Fruit fly (Drosophila melanogaster) whole organism, embryonic: ENCODE data around the gene Mekk1.

Source experiments
- Aef1 ChIP-seq: fragments of 200-800 bp; sonication (Bioruptor generic); IDR thresholded peaks from 3 replicates; pipeline ENCODE4 v1.3.6; 2022; ENCODE audit warnings: missing biosample characterization, missing genetic modification characterization
- Awh ChIP-seq: fragments of 200-800 bp; sonication (Bioruptor generic); IDR thresholded peaks from 2 replicates; pipeline ENCODE4, ENCODE4 v1.3.6; 2022; ENCODE audit warnings: missing biosample characterization, missing genetic modification characterization
- Bgb ChIP-seq: fragments of 200-800 bp; sonication (Bioruptor generic); IDR thresholded peaks from 2 replicates; pipeline ENCODE4 v1.3.6; 2022; ENCODE audit warnings: missing biosample characterization, missing genetic modification characterization; ENCODE audit not compliant: partially characterized antibody
- BtbVII ChIP-seq: fragments of 200-800 bp; sonication (Bioruptor generic); optimal IDR thresholded peaks from 3 replicates; lab custom pipeline; 2017; ENCODE audit warnings: missing biosample characterization, mild to moderate bottlenecking, missing genetic modification characterization
- CG12299 ChIP-seq: fragments of 200-800 bp; sonication (Bioruptor generic); optimal IDR thresholded peaks from 2 replicates; lab custom pipeline; 2018; ENCODE audit warnings: missing biosample characterization, mild to moderate bottlenecking, missing genetic modification characterization
- CG13894 ChIP-seq: fragments of 200-800 bp; sonication (Bioruptor generic); optimal IDR thresholded peaks from 3 replicates; lab custom pipeline; 2018; ENCODE audit warnings: missing biosample characterization, mild to moderate bottlenecking, missing genetic modification characterization, moderate library complexity
- CG14860 ChIP-seq: fragments of 200-800 bp; sonication (Bioruptor generic); IDR thresholded peaks from 3 replicates; pipeline ENCODE4 v1.3.6; 2022; ENCODE audit warnings: missing biosample characterization, missing genetic modification characterization; ENCODE audit not compliant: partially characterized antibody
- CG17568 ChIP-seq: fragments of 200-800 bp; sonication (Bioruptor generic); optimal IDR thresholded peaks from 2 replicates; lab custom pipeline; 2018; ENCODE audit warnings: missing biosample characterization, mild to moderate bottlenecking, missing genetic modification characterization, moderate library complexity
- CG34422 ChIP-seq: fragments of 200-800 bp; sonication (Bioruptor generic); IDR thresholded peaks from 3 replicates; pipeline ENCODE4 v1.3.6; 2022; ENCODE audit warnings: missing biosample characterization, missing genetic modification characterization
- CG3847 ChIP-seq: fragments of 200-800 bp; sonication (Bioruptor generic); IDR thresholded peaks from 2 replicates; pipeline ENCODE4 v1.3.6; 2022; ENCODE audit warnings: missing biosample characterization, missing genetic modification characterization
- CG4328 ChIP-seq: fragments of 200-800 bp; sonication (Bioruptor generic); optimal IDR thresholded peaks from 3 replicates; lab custom pipeline; 2017; ENCODE audit warnings: missing biosample characterization, missing genetic modification reagents, missing genetic modification characterization
- CG4820 ChIP-seq: fragments of 200-800 bp; sonication (Bioruptor generic); optimal IDR thresholded peaks from 3 replicates; lab custom pipeline; 2016; ENCODE audit warnings: missing biosample characterization, missing genetic modification characterization
- CG6175 ChIP-seq: fragments of 200-800 bp; sonication (Bioruptor generic); IDR thresholded peaks from 3 replicates; pipeline ENCODE4 v1.3.6; 2022; ENCODE audit warnings: missing biosample characterization, missing genetic modification characterization
- CG6683 ChIP-seq: fragments of 200-800 bp; sonication (Bioruptor generic); optimal IDR thresholded peaks from 2 replicates; lab custom pipeline; 2017; ENCODE audit warnings: missing biosample characterization, mild to moderate bottlenecking, missing genetic modification characterization, missing genetic modification reagents
- CG7357 ChIP-seq: fragments of 200-800 bp; sonication (Bioruptor generic); IDR thresholded peaks from 3 replicates; pipeline ENCODE4 v1.3.6; 2022; ENCODE audit warnings: missing biosample characterization, missing genetic modification characterization
- CG7928 ChIP-seq: fragments of 200-800 bp; sonication (Bioruptor generic); optimal IDR thresholded peaks from 2 replicates; lab custom pipeline; 2017; ENCODE audit warnings: missing biosample characterization, mild to moderate bottlenecking, missing genetic modification characterization
- CG8359 ChIP-seq: fragments of 200-800 bp; sonication (Bioruptor generic); optimal IDR thresholded peaks from 2 replicates; lab custom pipeline; 2017; ENCODE audit warnings: missing biosample characterization, mild to moderate bottlenecking, missing genetic modification characterization, borderline replicate concordance
- CG9437 ChIP-seq: fragments of 200-800 bp; sonication (Bioruptor generic); optimal IDR thresholded peaks from 2 replicates; lab custom pipeline; 2018; ENCODE audit warnings: missing biosample characterization, mild to moderate bottlenecking, missing genetic modification characterization
- Drgx ChIP-seq: fragments of 200-800 bp; sonication (Bioruptor generic); IDR thresholded peaks from 2 replicates; pipeline ENCODE4 v1.3.6; 2022; ENCODE audit warnings: missing biosample characterization, missing genetic modification characterization
- HLH4C ChIP-seq: fragments of 200-800 bp; sonication (Bioruptor generic); IDR thresholded peaks from 3 replicates; pipeline ENCODE4 v1.3.6; 2022; ENCODE audit warnings: missing biosample characterization, missing genetic modification characterization; ENCODE audit not compliant: partially characterized antibody
- HLH54F ChIP-seq: fragments of 200-800 bp; sonication (Bioruptor generic); optimal IDR thresholded peaks from 3 replicates; lab custom pipeline; 2016; ENCODE audit warnings: missing biosample characterization, missing genetic modification characterization
- Max ChIP-seq: fragments of 200-800 bp; sonication (Bioruptor generic); optimal IDR thresholded peaks from 2 replicates; lab custom pipeline; 2016; ENCODE audit warnings: missing biosample characterization, mild to moderate bottlenecking, missing genetic modification characterization
- Nf-YA ChIP-seq: fragments of 200-800 bp; sonication (Bioruptor generic); IDR thresholded peaks from 2 replicates; pipeline ENCODE4 v1.3.6; 2022; ENCODE audit warnings: missing biosample characterization, missing genetic modification characterization
- Sox102F ChIP-seq: fragments of 200-800 bp; sonication (Bioruptor generic); optimal IDR thresholded peaks from 2 replicates; lab custom pipeline; 2018; ENCODE audit warnings: missing biosample characterization, mild to moderate bottlenecking, missing genetic modification characterization, moderate library complexity
- Ssrp ChIP-seq: fragments of 200-800 bp; sonication (Bioruptor generic); optimal IDR thresholded peaks from 2 replicates; lab custom pipeline; 2018; ENCODE audit warnings: missing biosample characterization, mild to moderate bottlenecking, missing genetic modification characterization, moderate library complexity
- Usf ChIP-seq: fragments of 200-800 bp; sonication (Bioruptor generic); optimal IDR thresholded peaks from 2 replicates; lab custom pipeline; 2017; ENCODE audit warnings: missing genotype, missing biosample characterization, missing genetic modification characterization
- YL-1 ChIP-seq: fragments of 200-800 bp; sonication (Bioruptor generic); optimal IDR thresholded peaks from 3 replicates; lab custom pipeline; 2017; ENCODE audit warnings: missing biosample characterization, mild to moderate bottlenecking, missing genetic modification characterization
- az2 ChIP-seq: fragments of 200-800 bp; sonication (Bioruptor generic); optimal IDR thresholded peaks from 3 replicates; lab custom pipeline; 2016; ENCODE audit warnings: missing biosample characterization, missing genetic modification characterization
- btn ChIP-seq: fragments of 200-800 bp; sonication (Bioruptor generic); optimal IDR thresholded peaks from 2 replicates; lab custom pipeline; 2016; ENCODE audit warnings: missing biosample characterization, missing genetic modification characterization
- corto ChIP-seq: fragments of 200-800 bp; sonication (Bioruptor generic); optimal IDR thresholded peaks from 2 replicates; lab custom pipeline; 2016; ENCODE audit warnings: missing biosample characterization, mild to moderate bottlenecking, missing genetic modification characterization, moderate library complexity
- danr ChIP-seq: fragments of 200-800 bp; sonication (Bioruptor generic); IDR thresholded peaks from 2 replicates; pipeline ENCODE4 v1.3.6; 2022; ENCODE audit warnings: missing biosample characterization, missing genetic modification characterization
- fd96Cb ChIP-seq: fragments of 200-800 bp; sonication (Bioruptor generic); optimal IDR thresholded peaks from 2 replicates; lab custom pipeline; 2018; ENCODE audit warnings: missing biosample characterization, mild to moderate bottlenecking, missing genetic modification characterization, moderate library complexity
- gem ChIP-seq: fragments of 200-800 bp; sonication (Bioruptor generic); optimal IDR thresholded peaks from 2 replicates; lab custom pipeline; 2019; ENCODE audit warnings: missing biosample characterization, mild to moderate bottlenecking, missing genetic modification characterization, moderate library complexity
- hkb ChIP-seq, 2 experiments: fragments of 200-800 bp in 1 of 2; fragments of >200 bp in 1 of 2; sonication (Bioruptor generic) in 1 of 2; IDR thresholded peaks in 1 of 2; optimal IDR thresholded peaks in 1 of 2; 2 replicates each; pipeline versions ENCODE4 v1.3.6 to Lab custom; 2017 to 2022; ENCODE audit warnings: missing biosample characterization in 1 of 2, missing genetic modification characterization in 1 of 2
- mam ChIP-seq: fragments of 200-800 bp; sonication (Bioruptor generic); optimal IDR thresholded peaks from 3 replicates; lab custom pipeline; 2016; ENCODE audit warnings: missing biosample characterization, missing genetic modification characterization
- nerfin-2 ChIP-seq: fragments of 200-800 bp; sonication (Bioruptor generic); IDR thresholded peaks from 2 replicates; pipeline ENCODE4 v1.3.6; 2022; ENCODE audit warnings: missing biosample characterization, missing genetic modification characterization; ENCODE audit not compliant: partially characterized antibody
- p53 ChIP-seq: fragments of 200-800 bp; sonication (Bioruptor generic); optimal IDR thresholded peaks from 2 replicates; lab custom pipeline; 2016; ENCODE audit warnings: missing biosample characterization, missing genetic modification characterization
- pb ChIP-seq: fragments of 200-800 bp; sonication (Bioruptor generic); optimal IDR thresholded peaks from 3 replicates; lab custom pipeline; 2016; ENCODE audit warnings: missing biosample characterization, missing genetic modification characterization
- pita ChIP-seq: fragments of 200-800 bp; sonication (Bioruptor generic); optimal IDR thresholded peaks from 2 replicates; lab custom pipeline; 2017; ENCODE audit warnings: missing biosample characterization, mild to moderate bottlenecking, missing genetic modification characterization
- ranshi ChIP-seq: fragments of 200-800 bp; sonication (Bioruptor generic); IDR thresholded peaks from 2 replicates; pipeline ENCODE4 v1.3.6; 2022; ENCODE audit warnings: missing biosample characterization, missing genetic modification characterization
- ro ChIP-seq: fragments of 200-800 bp; sonication (Bioruptor generic); IDR thresholded peaks from 2 replicates; pipeline ENCODE4 v1.3.6; 2022; ENCODE audit warnings: missing biosample characterization, missing genetic modification characterization
- salm ChIP-seq: fragments of 200-800 bp; sonication (Bioruptor generic); optimal IDR thresholded peaks from 2 replicates; lab custom pipeline; 2018; ENCODE audit warnings: missing biosample characterization, mild to moderate bottlenecking, missing genetic modification characterization
- sim ChIP-seq: fragments of 200-800 bp; sonication (Bioruptor generic); IDR thresholded peaks from 2 replicates; pipeline ENCODE4 v1.3.6; 2022; ENCODE audit warnings: missing biosample characterization, missing genetic modification characterization
- sisA ChIP-seq: fragments of 200-800 bp; sonication (Bioruptor generic); IDR thresholded peaks from 2 replicates; pipeline ENCODE4 v1.3.6; 2022; ENCODE audit warnings: missing biosample characterization, missing genetic modification characterization
- so ChIP-seq: fragments of 200-800 bp; sonication (Bioruptor generic); IDR thresholded peaks from 3 replicates; pipeline ENCODE4 v1.3.6; 2022; ENCODE audit warnings: missing biosample characterization, missing genetic modification characterization
- sob ChIP-seq: fragments of 200-800 bp; sonication (Bioruptor generic); IDR thresholded peaks from 2 replicates; pipeline ENCODE4 v1.3.6; 2022; ENCODE audit warnings: missing biosample characterization, missing genetic modification characterization
- twi ChIP-seq: fragments of 200-800 bp; optimal IDR thresholded peaks from 2 replicates; lab custom pipeline; 2019; ENCODE audit warnings: missing biosample characterization, mild to moderate bottlenecking, missing genetic modification characterization, moderate library complexity
- unc-4 ChIP-seq: fragments of 200-800 bp; sonication (Bioruptor generic); IDR thresholded peaks from 2 replicates; pipeline ENCODE4 v1.3.6; 2022; ENCODE audit warnings: missing biosample characterization, missing genetic modification characterization; ENCODE audit not compliant: partially characterized antibody
- zfh2 ChIP-seq: fragments of 200-800 bp; sonication (Bioruptor generic); optimal IDR thresholded peaks from 2 replicates; lab custom pipeline; 2016; ENCODE audit warnings: missing biosample characterization, missing genetic modification characterization

The Mekk1 gene

dm6 chr3R:18719767-18720341 lies 23.5 kb downstream of the Mekk1 start (continued):
- TF ChIP-seq Aef1 (peak; percentile 67), CG14860 (GFP tag; lab: Robert Waterston, UW) (no peak), CG7928 (GFP tag; lab: Kevin White, UChicago) (peak; percentile 8), zfh2 (peak; percentile 78), pita (GFP tag; lab: Kevin White, UChicago) (no peak), Bgb (GFP tag; lab: Robert Waterston, UW) (no peak), Ssrp (tag; lab: Kevin White, UChicago) (peak; percentile 77), danr (GFP tag; lab: Robert Waterston, UW) (peak; percentile 61; the same call in 1 of the 2 replicates), Sox102F (GFP tag; lab: Kevin White, UChicago) (peak; percentile 84), Nf-YA (GFP tag; lab: Robert Waterston, UW) (peak; percentile 79), CG13894 (tag; lab: Kevin White, UChicago) (peak; percentile 94), sob (GFP tag; lab: Robert Waterston, UW) (peak; percentile 83), mam (GFP tag; lab: Kevin White, UChicago) (peak; percentile 88), sim (GFP tag; lab: Robert Waterston, UW) (peak; percentile 68), nerfin-2 (GFP tag; lab: Robert Waterston, UW) (no peak), YL-1 (GFP tag; lab: Kevin White, UChicago) (no peak), CG6683 (GFP tag; lab: Kevin White, UChicago) (peak; percentile 89), CG4820 (GFP tag; lab: Kevin White, UChicago) (peak; percentile 72), p53 (peak; percentile 49), Usf (GFP tag; lab: Kevin White, UChicago) (peak; percentile 29), CG4328 (GFP tag; lab: Kevin White, UChicago) (peak; percentile 88), CG7357 (peak; percentile 70), CG8359 (GFP tag; lab: Kevin White, UChicago) (peak; percentile 36), HLH4C (GFP tag; lab: Robert Waterston, UW) (no peak), ranshi (GFP tag; lab: Robert Waterston, UW) (peak; percentile 85), Drgx (GFP tag; lab: Robert Waterston, UW) (no peak), pb (peak; percentile 67), CG9437 (GFP tag; lab: Kevin White, UChicago) (peak; percentile 70), hkb (optimal IDR thresholded peaks at IDR 0.05; lab: Kevin White, UChicago) (no peak), hkb (GFP tag; IDR thresholded peaks at IDR 0.05; lab: Robert Waterston, UW) (peak; percentile 90), sisA (GFP tag; lab: Robert Waterston, UW) (peak; percentile 84), btn (GFP tag; lab: Kevin White, UChicago) (peak; percentile 60), corto (peak; percentile 17), salm (tag; lab: Kevin White, UChicago) (peak; percentile 65), Max (GFP tag; lab: Kevin White, UChicago) (peak; percentile 74), az2 (peak; percentile 76), CG6175 (0 out of 3 replicates have a peak, but pooled peaks have one; percentile 37), CG12299 (tag; lab: Kevin White, UChicago) (peak; percentile 82), gem (peak; percentile 90), CG3847 (peak; percentile 77), fd96Cb (tag; lab: Kevin White, UChicago) (peak; percentile 83), twi (tag; lab: Kevin White, UChicago) (peak; percentile 76), Awh (GFP tag; lab: Robert Waterston, UW) (peak; percentile 72), CG34422 (GFP tag; lab: Robert Waterston, UW) (peak; percentile 76), so (GFP tag; lab: Robert Waterston, UW) (peak; percentile 66; the same call in 2 of the 3 replicates), BtbVII (GFP tag; lab: Kevin White, UChicago) (peak; percentile 89), HLH54F (peak; percentile 76), unc-4 (GFP tag; lab: Robert Waterston, UW) (no peak), CG17568 (GFP tag; lab: Kevin White, UChicago) (peak; percentile 61), ro (GFP tag; lab: Robert Waterston, UW) (peak; percentile 59; the same call in 1 of the 2 replicates)
